Fruit fly (Drosophila melanogaster) whole organism, pupa: Measurements from ENCODE around the gene CG5810.

Experiments
- CG8159 ChIP-seq: fragments of 200-800 bp; sonication (Bioruptor generic); optimal IDR thresholded peaks from 3 replicates; lab custom pipeline; 2018; ENCODE audit warnings: missing biosample characterization, mild to moderate bottlenecking, missing genetic modification characterization, moderate library complexity
- CG8301 ChIP-seq: fragments of 200-800 bp; sonication (Bioruptor generic); optimal IDR thresholded peaks from 2 replicates; lab custom pipeline; 2018; ENCODE audit warnings: missing biosample characterization, mild to moderate bottlenecking, missing genetic modification characterization
- CG9948 ChIP-seq: fragments of 200-800 bp; sonication (Bioruptor generic); optimal IDR thresholded peaks from 2 replicates; lab custom pipeline; 2018; ENCODE audit warnings: missing biosample characterization, mild to moderate bottlenecking, missing genetic modification characterization, moderate library complexity
- Ets98B ChIP-seq: fragments of 200-800 bp; sonication (Bioruptor generic); IDR thresholded peaks from 2 replicates; pipeline ENCODE4 v1.3.6; 2022; ENCODE audit warnings: missing biosample characterization, missing genetic modification characterization
- Pif1B ChIP-seq: fragments of 200-800 bp; sonication (Bioruptor generic); optimal IDR thresholded peaks from 3 replicates; lab custom pipeline; 2016; ENCODE audit warnings: missing biosample characterization, missing genetic modification characterization
- gl ChIP-seq: fragments of 200-800 bp; sonication (Bioruptor generic); optimal IDR thresholded peaks from 2 replicates; lab custom pipeline; 2018; ENCODE audit warnings: missing biosample characterization, mild to moderate bottlenecking, missing genetic modification characterization

dm6 chr3R:21187394-21188392 is 24.1 kb downstream of the CG5810 start:
- TF ChIP-seq CG8159 (tag; lab: Kevin White, UChicago) (no peak), CG9948 (no peak), Ets98B (GFP tag; lab: Robert Waterston, UW) (no peak), gl (no peak), CG8301 (no peak), Pif1B (GFP tag; lab: Kevin White, UChicago) (no peak)
